Fruit fly (Drosophila melanogaster) whole organism, embryonic: Measurements from ENCODE around the gene lwr.

Experiments
- ATbp ChIP-seq: fragments of 200-800 bp; sonication (Bioruptor generic); optimal IDR thresholded peaks from 2 replicates; lab custom pipeline; 2017; ENCODE audit warnings: missing biosample characterization, mild to moderate bottlenecking, missing genetic modification characterization, missing genetic modification reagents
- Adf1 ChIP-seq: fragments of 200-800 bp; sonication (Bioruptor generic); IDR thresholded peaks from 2 replicates; pipeline ENCODE4 v1.3.6; 2022; ENCODE audit warnings: missing biosample characterization, missing genetic modification characterization
- Aef1 ChIP-seq: fragments of 200-800 bp; sonication (Bioruptor generic); IDR thresholded peaks from 3 replicates; pipeline ENCODE4 v1.3.6; 2022; ENCODE audit warnings: missing biosample characterization, missing genetic modification characterization
- Bteb2 ChIP-seq: fragments of 200-800 bp; sonication (Bioruptor generic); optimal IDR thresholded peaks from 2 replicates; lab custom pipeline; 2016; ENCODE audit warnings: missing biosample characterization, missing genetic modification characterization
- CG10147 ChIP-seq: fragments of 200-800 bp; sonication (Bioruptor generic); optimal IDR thresholded peaks from 2 replicates; lab custom pipeline; 2019; ENCODE audit warnings: missing biosample characterization, mild to moderate bottlenecking, missing genetic modification characterization, moderate library complexity
- CG10321 ChIP-seq: fragments of 200-800 bp; sonication (Bioruptor generic); IDR thresholded peaks from 2 replicates; pipeline ENCODE4 v1.3.6; 2022; ENCODE audit warnings: missing biosample characterization, missing genetic modification characterization
- CG11504 ChIP-seq: fragments of 200-800 bp; sonication (Bioruptor generic); optimal IDR thresholded peaks from 3 replicates; lab custom pipeline; 2019; ENCODE audit warnings: missing biosample characterization, mild to moderate bottlenecking, missing genetic modification characterization, moderate library complexity
- CG11696 ChIP-seq: fragments of 200-800 bp; sonication (Bioruptor generic); IDR thresholded peaks from 2 replicates; pipeline ENCODE4 v1.3.6; 2022; ENCODE audit warnings: missing biosample characterization, missing genetic modification characterization
- CG12155 ChIP-seq: fragments of 200-800 bp; sonication (Bioruptor generic); optimal IDR thresholded peaks from 3 replicates; lab custom pipeline; 2016; ENCODE audit warnings: missing biosample characterization, missing genetic modification characterization
- CG12942 ChIP-seq: fragments of 200-800 bp; sonication (Bioruptor generic); optimal IDR thresholded peaks from 3 replicates; lab custom pipeline; 2016; ENCODE audit warnings: missing biosample characterization, missing genetic modification characterization
- CG1647 ChIP-seq: fragments of 200-800 bp; sonication (Bioruptor generic); optimal IDR thresholded peaks from 3 replicates; lab custom pipeline; 2016; ENCODE audit warnings: missing biosample characterization, missing genetic modification characterization
- CG16863 ChIP-seq: fragments of 200-800 bp; sonication (Bioruptor generic); optimal IDR thresholded peaks from 3 replicates; lab custom pipeline; 2016; ENCODE audit warnings: missing biosample characterization, missing genetic modification characterization
- CG18262 ChIP-seq: fragments of 200-800 bp; optimal IDR thresholded peaks from 3 replicates; lab custom pipeline; 2019; ENCODE audit warnings: missing biosample characterization, mild to moderate bottlenecking, missing genetic modification characterization, moderate library complexity
- CG2678 ChIP-seq: fragments of 200-800 bp; sonication (Bioruptor generic); optimal IDR thresholded peaks from 3 replicates; lab custom pipeline; 2019; ENCODE audit warnings: missing biosample characterization, mild to moderate bottlenecking, missing genetic modification characterization, moderate library complexity
- CG32772 ChIP-seq: fragments of 200-800 bp; sonication (Bioruptor generic); IDR thresholded peaks from 2 replicates; pipeline ENCODE4 v1.3.6; 2022; ENCODE audit warnings: missing biosample characterization, missing genetic modification characterization
- CG4730 ChIP-seq: fragments of 200-800 bp; sonication (Bioruptor generic); IDR thresholded peaks from 2 replicates; pipeline ENCODE4 v1.3.6; 2022; ENCODE audit warnings: missing biosample characterization, missing genetic modification characterization
- CG6654 ChIP-seq: fragments of 200-800 bp; sonication (Bioruptor generic); optimal IDR thresholded peaks from 2 replicates; lab custom pipeline; 2017; ENCODE audit warnings: missing biosample characterization, mild to moderate bottlenecking, missing genetic modification characterization
- CG6813 ChIP-seq: fragments of 200-800 bp; sonication (Bioruptor generic); optimal IDR thresholded peaks from 2 replicates; lab custom pipeline; 2017; ENCODE audit warnings: missing biosample characterization, missing genetic modification characterization, mild to moderate bottlenecking, moderate library complexity, missing genetic modification reagents
- CG7745 ChIP-seq: fragments of 200-800 bp; sonication (Bioruptor generic); optimal IDR thresholded peaks from 2 replicates; lab custom pipeline; 2018; ENCODE audit warnings: missing biosample characterization, mild to moderate bottlenecking, missing genetic modification characterization, moderate library complexity
- CG8924 ChIP-seq: fragments of 200-800 bp; optimal IDR thresholded peaks from 3 replicates; lab custom pipeline; 2019; ENCODE audit warnings: missing biosample characterization, mild to moderate bottlenecking, missing genetic modification characterization, moderate library complexity
- CG9215 ChIP-seq: fragments of 200-800 bp; sonication (Bioruptor generic); IDR thresholded peaks from 2 replicates; pipeline ENCODE4 v1.3.6; 2022; ENCODE audit warnings: missing biosample characterization, missing genetic modification characterization
- CTCF ChIP-seq: fragments of 200-800 bp; sonication (Bioruptor generic); optimal IDR thresholded peaks from 2 replicates; lab custom pipeline; 2017; ENCODE audit warnings: missing biosample characterization, mild to moderate bottlenecking, missing genetic modification characterization, moderate library complexity
- Camta ChIP-seq: fragments of 200-800 bp; sonication (Bioruptor generic); optimal IDR thresholded peaks from 2 replicates; lab custom pipeline; 2016; ENCODE audit warnings: missing biosample characterization, missing genetic modification characterization
- Drgx ChIP-seq: fragments of 200-800 bp; sonication (Bioruptor generic); IDR thresholded peaks from 2 replicates; pipeline ENCODE4 v1.3.6; 2022; ENCODE audit warnings: missing biosample characterization, missing genetic modification characterization
- Ets65A ChIP-seq: fragments of 200-800 bp; sonication (Bioruptor generic); peaks from one replicate; lab custom pipeline; 2016; ENCODE audit warnings: missing biosample characterization, missing genetic modification characterization
- HmgZ ChIP-seq: fragments of 200-800 bp; sonication (Bioruptor generic); optimal IDR thresholded peaks from 2 replicates; lab custom pipeline; 2018; ENCODE audit warnings: missing biosample characterization, mild to moderate bottlenecking, missing genetic modification characterization
- Hr51 ChIP-seq, 2 experiments: fragments of 200-800 bp; sonication (Bioruptor generic); optimal IDR thresholded peaks; 2 replicates in 1 of 2; 3 replicates in 1 of 2; lab custom pipeline; 2016 to 2018; ENCODE audit warnings: missing biosample characterization in 2 of 2, missing genetic modification characterization in 2 of 2, mild to moderate bottlenecking in 1 of 2, moderate library complexity in 1 of 2
- Hr78 ChIP-seq, 2 experiments: fragments of 200-800 bp in 1 of 2; fragments of >200 bp in 1 of 2; sonication (Bioruptor generic) in 1 of 2; optimal IDR thresholded peaks; 2 replicates each; lab custom pipeline; 2017 to 2019; ENCODE audit warnings: missing biosample characterization in 2 of 2, missing genetic modification characterization in 2 of 2, mild to moderate bottlenecking in 1 of 2, moderate library complexity in 1 of 2
- Lhr ChIP-seq: fragments of 200-800 bp; sonication (Bioruptor generic); optimal IDR thresholded peaks from 3 replicates; lab custom pipeline; 2017; ENCODE audit warnings: mild to moderate bottlenecking, missing biosample characterization, missing genetic modification reagents, missing genetic modification characterization
- MESR4 ChIP-seq: fragments of 200-800 bp; sonication (Bioruptor generic); optimal IDR thresholded peaks from 2 replicates; lab custom pipeline; 2018; ENCODE audit warnings: missing biosample characterization, mild to moderate bottlenecking, missing genetic modification characterization, moderate library complexity
- Myb ChIP-seq: fragments of 200-800 bp; sonication (Bioruptor generic); optimal IDR thresholded peaks from 2 replicates; lab custom pipeline; 2016; ENCODE audit warnings: missing biosample characterization, missing genetic modification characterization
- Sry-β ChIP-seq: fragments of 200-800 bp; sonication (Bioruptor generic); optimal IDR thresholded peaks from 2 replicates; lab custom pipeline; 2018; ENCODE audit warnings: missing biosample characterization, mild to moderate bottlenecking, missing genetic modification characterization, moderate library complexity
- YL-1 ChIP-seq: fragments of 200-800 bp; sonication (Bioruptor generic); optimal IDR thresholded peaks from 3 replicates; lab custom pipeline; 2017; ENCODE audit warnings: missing biosample characterization, mild to moderate bottlenecking, missing genetic modification characterization
- abd-A ChIP-seq: fragments of 200-800 bp; sonication (Bioruptor generic); optimal IDR thresholded peaks from 3 replicates; lab custom pipeline; 2019; ENCODE audit warnings: missing biosample characterization, mild to moderate bottlenecking, missing genetic modification characterization, moderate library complexity
- aop ChIP-seq: fragments of 200-800 bp; sonication (Bioruptor generic); IDR thresholded peaks from 2 replicates; pipeline ENCODE4 v1.3.6; 2022; ENCODE audit warnings: missing biosample characterization, missing genetic modification characterization
- ase ChIP-seq: fragments of 200-800 bp; sonication (Bioruptor generic); IDR thresholded peaks from 3 replicates; pipeline ENCODE4 v1.3.6; 2022; ENCODE audit warnings: missing biosample characterization, missing genetic modification characterization
- ci ChIP-seq: fragments of 200-800 bp; sonication (Bioruptor generic); IDR thresholded peaks from 3 replicates; pipeline ENCODE4 v1.3.6; 2022; ENCODE audit warnings: missing biosample characterization, missing genetic modification characterization
- dysf ChIP-seq: fragments of 200-800 bp; sonication (Bioruptor generic); IDR thresholded peaks from 3 replicates; pipeline ENCODE4 v1.3.6; 2022; ENCODE audit warnings: missing biosample characterization, missing genetic modification characterization
- ham ChIP-seq: fragments of 200-800 bp; sonication (Bioruptor generic); IDR thresholded peaks from 2 replicates; pipeline ENCODE4 v1.3.6; 2022; ENCODE audit warnings: missing biosample characterization, missing genetic modification characterization
- ind ChIP-seq: fragments of 200-800 bp; sonication (Bioruptor generic); optimal IDR thresholded peaks from 3 replicates; lab custom pipeline; 2016; ENCODE audit warnings: missing biosample characterization, missing genetic modification characterization
- klu ChIP-seq: fragments of 200-800 bp; sonication (Bioruptor generic); IDR thresholded peaks from 2 replicates; pipeline ENCODE4 v1.3.6; 2022; ENCODE audit warnings: missing biosample characterization, missing genetic modification characterization
- odd ChIP-seq: fragments of 200-800 bp; sonication (Bioruptor generic); optimal IDR thresholded peaks from 2 replicates; lab custom pipeline; 2017; ENCODE audit warnings: missing biosample characterization, mild to moderate bottlenecking, missing genetic modification characterization
- pita ChIP-seq: fragments of 200-800 bp; sonication (Bioruptor generic); optimal IDR thresholded peaks from 2 replicates; lab custom pipeline; 2017; ENCODE audit warnings: missing biosample characterization, mild to moderate bottlenecking, missing genetic modification characterization
- sens ChIP-seq: fragments of 200-800 bp; sonication (Bioruptor generic); peaks from one replicate; lab custom pipeline; 2016; ENCODE audit warnings: missing biosample characterization, missing genetic modification characterization
- stwl ChIP-seq: fragments of 200-800 bp; sonication (Bioruptor generic); optimal IDR thresholded peaks from 3 replicates; lab custom pipeline; 2018; ENCODE audit warnings: missing biosample characterization, mild to moderate bottlenecking, missing genetic modification characterization, moderate library complexity
- vfl ChIP-seq: fragments of 200-800 bp; sonication (Bioruptor generic); optimal IDR thresholded peaks from 2 replicates; lab custom pipeline; 2016; ENCODE audit warnings: missing biosample characterization, missing genetic modification characterization
- wor ChIP-seq: fragments of 200-800 bp; sonication (Bioruptor generic); IDR thresholded peaks from 2 replicates; pipeline ENCODE4 v1.3.6; 2022; ENCODE audit warnings: missing biosample characterization, missing genetic modification characterization
- zen2 ChIP-seq: fragments of 200-800 bp; sonication (Bioruptor generic); IDR thresholded peaks from 3 replicates; pipeline ENCODE4 v1.3.6; 2022; ENCODE audit warnings: missing biosample characterization, missing genetic modification characterization; ENCODE audit not compliant: partially characterized antibody
- zfh2 ChIP-seq: fragments of 200-800 bp; sonication (Bioruptor generic); optimal IDR thresholded peaks from 2 replicates; lab custom pipeline; 2016; ENCODE audit warnings: missing biosample characterization, missing genetic modification characterization

Gene lwr

DNA sequence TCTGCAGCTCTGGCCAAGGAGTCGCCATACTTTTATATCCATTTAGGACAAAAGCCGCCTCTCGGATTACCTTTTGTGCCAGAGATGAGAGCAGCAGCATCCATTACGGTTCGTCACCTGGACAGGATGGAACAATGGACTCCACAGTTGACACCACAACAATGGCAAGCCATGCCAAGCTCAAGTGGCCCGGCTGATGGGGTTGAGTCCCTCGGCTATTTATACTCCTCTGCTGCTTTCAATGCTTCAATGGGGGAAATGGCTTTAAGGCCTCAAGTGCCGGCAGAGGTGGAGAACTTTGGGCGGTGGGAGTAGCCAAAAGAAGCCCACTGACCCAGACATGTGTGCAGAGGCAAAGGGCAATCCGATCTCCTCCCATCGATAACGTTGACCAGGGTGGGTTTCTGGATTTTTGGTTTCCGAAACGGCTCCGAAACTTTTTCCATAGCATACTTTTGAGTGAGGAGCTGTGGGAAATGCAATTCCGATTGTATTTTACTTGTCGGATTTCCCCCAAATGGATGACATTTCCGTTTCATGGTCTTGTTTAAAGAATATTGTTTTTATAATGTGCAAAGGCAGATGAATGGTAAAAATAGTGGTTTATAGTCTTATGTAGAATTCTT is 34.3 kb upstream of the lwr start, which contains the start of gene Ptth:
TSS of gene Ptth (minus strand) at position 338 of the 626 bp plus-strand sequence.
- TF ChIP-seq ci (0 out of 3 replicates have a peak, but pooled peaks have one; percentile 31), CG11504 (tag; lab: Kevin White, UChicago) (no peak), ind (GFP tag; lab: Kevin White, UChicago) (no peak), Ets65A (peak; percentile 93), pita (GFP tag; lab: Kevin White, UChicago) (peak; percentile 39), CTCF (GFP tag; lab: Kevin White, UChicago) (peak; percentile 70), CG7745 (tag; lab: Kevin White, UChicago) (no peak), ase (GFP tag; lab: Robert Waterston, UW) (no peak), sens (peak; percentile 33), CG6654 (GFP tag; lab: Kevin White, UChicago) (no peak)

DNA sequence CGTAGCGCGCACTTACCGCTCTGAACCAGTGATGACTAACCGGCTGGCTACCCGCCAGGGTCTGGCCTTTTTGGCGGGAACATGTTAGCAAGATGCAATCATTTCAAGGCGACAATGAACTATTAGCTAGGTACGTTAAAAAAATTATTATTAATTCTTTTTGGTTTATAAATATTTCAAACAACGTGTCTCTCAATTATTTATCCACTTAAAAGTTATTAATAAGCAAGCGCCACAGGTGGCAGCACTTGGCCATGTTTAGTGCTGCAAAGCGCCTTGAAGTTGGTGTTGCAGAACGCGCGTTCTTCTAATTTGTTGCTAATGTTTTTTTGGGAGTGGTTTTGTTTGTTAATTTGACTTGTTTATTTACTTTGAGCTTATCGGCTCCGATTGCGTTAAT is 31.8 kb upstream of the lwr start, which contains the start of the genes Ipk2 and cold:
TSS of gene Ipk2 (minus strand) at position 39 of the 400 bp plus-strand sequence.
TSS of gene cold (plus strand) at position 66 of the 400 bp plus-strand sequence.
- TF ChIP-seq CG4730 (GFP tag; lab: Robert Waterston, UW): peak; percentile 57
- TF ChIP-seq klu: peak; percentile 79
- TF ChIP-seq CG12942 (GFP tag; lab: Kevin White, UChicago): peak; percentile 68
- TF ChIP-seq Bteb2 (GFP tag; lab: Kevin White, UChicago): peak; percentile 87
- peak; percentile 93 for TF ChIP-seq YL-1 (GFP tag; lab: Kevin White, UChicago)
- no peak for TF ChIP-seq CG10321 (GFP tag; lab: Robert Waterston, UW)
- peak; percentile 49 for TF ChIP-seq CG6654 (GFP tag; lab: Kevin White, UChicago)
- no peak for TF ChIP-seq CG11696
- peak; percentile 86 for TF ChIP-seq CG12155 (GFP tag; lab: Kevin White, UChicago)
- peak; percentile 69; the same call in 2 of the 3 replicates for TF ChIP-seq Aef1 (GFP tag; lab: Robert Waterston, UW)
- peak; percentile 45 for TF ChIP-seq MESR4 (GFP tag; lab: Kevin White, UChicago)
- peak; percentile 88 for TF ChIP-seq zfh2
- TF ChIP-seq CG10147 (GFP tag; lab: Kevin White, UChicago): peak; percentile 74
- TF ChIP-seq ind (GFP tag; lab: Kevin White, UChicago): peak; percentile 83
- TF ChIP-seq Adf1 (GFP tag; lab: Robert Waterston, UW): peak; percentile 45; the same call in 1 of the 2 replicates
- TF ChIP-seq ham (GFP tag; lab: Robert Waterston, UW): no peak
- peak in 1 of 2 experiments; percentile 88 for TF ChIP-seq Hr51 (GFP tag; optimal IDR thresholded peaks at IDR 0.05; lab: Kevin White, UChicago)
- peak; percentile 68 for TF ChIP-seq wor (GFP tag; lab: Robert Waterston, UW)
- TF ChIP-seq Sry-β (GFP tag; lab: Kevin White, UChicago): peak; percentile 99
- peak; percentile 83 for TF ChIP-seq dysf
- TF ChIP-seq HmgZ: peak; percentile 90
- no peak for TF ChIP-seq odd (GFP tag; lab: Kevin White, UChicago)
- peak; percentile 80 for TF ChIP-seq CG9215
- peak; percentile 57 for TF ChIP-seq Lhr (GFP tag; lab: Kevin White, UChicago)
- peak; percentile 73 for TF ChIP-seq CG18262 (tag; lab: Kevin White, UChicago)
- peak; percentile 63 for TF ChIP-seq Myb (GFP tag; lab: Kevin White, UChicago)
- TF ChIP-seq CG8924 (tag; lab: Kevin White, UChicago): peak; percentile 96
- peak; percentile 56 for TF ChIP-seq ATbp
- peak; percentile 75 for TF ChIP-seq CG1647 (GFP tag; lab: Kevin White, UChicago)
- peak; percentile 64 for TF ChIP-seq CG16863 (GFP tag; lab: Kevin White, UChicago)
- TF ChIP-seq CG32772 (GFP tag; lab: Robert Waterston, UW): peak; percentile 50
- peak; percentile 78 for TF ChIP-seq Camta
- TF ChIP-seq abd-A (tag; lab: Kevin White, UChicago): no peak
- peak; percentile 85 for TF ChIP-seq vfl (GFP tag; lab: Kevin White, UChicago)
- no peak for TF ChIP-seq Hr78 (GFP tag; optimal IDR thresholded peaks at IDR 0.05; lab: Kevin White, UChicago)
- peak; percentile 5 for TF ChIP-seq CG6813
- TF ChIP-seq CG2678 (tag; lab: Kevin White, UChicago): no peak
- peak; percentile 40; the same call in 1 of the 2 replicates for TF ChIP-seq Drgx (GFP tag; lab: Robert Waterston, UW)
- TF ChIP-seq stwl: peak; percentile 66
- TF ChIP-seq zen2 (GFP tag; lab: Robert Waterston, UW): no peak
- no peak for TF ChIP-seq aop (GFP tag; lab: Robert Waterston, UW)
